Worm (Caenorhabditis elegans): ENCODE data around the gene ZK105.14.

The ZK105.14 gene

ce11 chrV:7689888-7690287, 32.0 kb downstream of the ZK105.14 start, which contains the start of gene C12D5.9:
C12D5.9 (minus strand) TSS chrV:7689988.
- no peak for TF ChIP-seq ZK546.5 (tag; optimal IDR thresholded peaks at IDR 0.05)
- no peak for TF ChIP-seq ztf-11 (tag; optimal IDR thresholded peaks at IDR 0.05)
- TF ChIP-seq nhr-77 (tag; optimal IDR thresholded peaks at IDR 0.05) = no peak
- TF ChIP-seq gmeb-1 (tag; optimal IDR thresholded peaks at IDR 0.05) = no peak
- TF ChIP-seq elt-1 (tag; optimal IDR thresholded peaks at IDR 0.05) = no peak
- no peak for TF ChIP-seq ceh-16 (tag; optimal IDR thresholded peaks at IDR 0.05)
- no peak for TF ChIP-seq egl-27 (tag; optimal IDR thresholded peaks at IDR 0.05)
- TF ChIP-seq crh-2 (tag; optimal IDR thresholded peaks at IDR 0.05) = no peak

- peak; percentile 82 for TF ChIP-seq sma-9 (GFP tag; optimal IDR thresholded peaks at IDR 0.05)
- no peak for TF ChIP-seq sma-9 (tag; optimal IDR thresholded peaks at IDR 0.05)
- TF ChIP-seq R02D3.7 (tag; optimal IDR thresholded peaks at IDR 0.05) = no peak
- peak; percentile 6 for TF ChIP-seq fos-1 (tag; optimal IDR thresholded peaks at IDR 0.05)
- TF ChIP-seq egl-27 (tag; optimal IDR thresholded peaks at IDR 0.05) = no peak
- peak; percentile 77 for TF ChIP-seq nhr-25 (tag; optimal IDR thresholded peaks at IDR 0.05)
- no peak for TF ChIP-seq F13H6.1 (tag; optimal IDR thresholded peaks at IDR 0.05)
- TF ChIP-seq elt-1 (tag; optimal IDR thresholded peaks at IDR 0.05) = peak; percentile 11
- TF ChIP-seq blmp-1 (tag; optimal IDR thresholded peaks at IDR 0.05; ENCODE audit: insufficient read depth) = no peak
Observed at ce11 chrV:7686189-7686588, 35.7 kb downstream of the ZK105.14 start, which contains the start of the genes nhr-94 and nhr-152. nhr-94 (minus strand) TSS chrV:7686335. nhr-152 (plus strand) TSS chrV:7686350.

- TF ChIP-seq nhr-77 (tag; optimal IDR thresholded peaks at IDR 0.05) = no peak
Observed at ce11 chrV:7683907-7684655, 37.8 kb downstream of the ZK105.14 start, which contains the start of gene sre-11. sre-11 (minus strand) TSS chrV:7683957.

ce11 chrV:7681388-7681787, 40.5 kb downstream of the ZK105.14 start, which contains the start of gene cyp-33A1:
cyp-33A1 (minus strand) TSS chrV:7681459.
- TF ChIP-seq sma-9 (GFP tag; optimal IDR thresholded peaks at IDR 0.05) (peak; percentile 80), sma-9 (tag; optimal IDR thresholded peaks at IDR 0.05) (no peak), sem-4 (tag; optimal IDR thresholded peaks at IDR 0.05) (no peak), crh-2 (tag; optimal IDR thresholded peaks at IDR 0.05) (peak; percentile 30), fos-1 (tag; optimal IDR thresholded peaks at IDR 0.05) (peak; percentile 34), gmeb-1 (tag; optimal IDR thresholded peaks at IDR 0.05) (no peak), unc-62 (GFP tag; optimal IDR thresholded peaks at IDR 0.05) (no peak), nhr-129 (tag; optimal IDR thresholded peaks at IDR 0.05) (peak; percentile 21), blmp-1 (tag; optimal IDR thresholded peaks at IDR 0.05; ENCODE audit: insufficient read depth) (no peak)

- TF ChIP-seq Y55F3AM.14 (GFP tag; optimal IDR thresholded peaks at IDR 0.05) = no peak
- TF ChIP-seq R02D3.7 (tag; optimal IDR thresholded peaks at IDR 0.05) = no peak
Observed at ce11 chrV:7675904-7676303, 45.9 kb downstream of the ZK105.14 start, which contains the start of gene C12D5.3. C12D5.3 (plus strand) TSS chrV:7676204.

ce11 chrV:7672258-7672657, 49.6 kb downstream of the ZK105.14 start, which contains the start of gene C12D5.4:
C12D5.4 (plus strand) TSS chrV:7672558.
- TF ChIP-seq lin-39 (tag; optimal IDR thresholded peaks at IDR 0.05) (no peak), elt-3 (tag; optimal IDR thresholded peaks at IDR 0.05) (no peak), sem-4 (tag; optimal IDR thresholded peaks at IDR 0.05) (no peak), nhr-77 (tag; optimal IDR thresholded peaks at IDR 0.05) (no peak), unc-62 (GFP tag; optimal IDR thresholded peaks at IDR 0.05) (no peak), ztf-4 (tag; optimal IDR thresholded peaks at IDR 0.05) (no peak), nhr-25 (tag; optimal IDR thresholded peaks at IDR 0.05) (no peak), nhr-11 (tag; optimal IDR thresholded peaks at IDR 0.05) (no peak), nhr-12 (tag; optimal IDR thresholded peaks at IDR 0.05) (no peak), nhr-129 (tag; optimal IDR thresholded peaks at IDR 0.05) (no peak), C34F6.9 (tag; optimal IDR thresholded peaks at IDR 0.05) (no peak), dmd-4 (tag; optimal IDR thresholded peaks at IDR 0.05) (no peak), R02D3.7 (tag; optimal IDR thresholded peaks at IDR 0.05) (no peak), elt-1 (tag; optimal IDR thresholded peaks at IDR 0.05) (no peak), lsy-2 (tag; optimal IDR thresholded peaks at IDR 0.05) (no peak)

All from whole organism, L2 larva.